Worm (Caenorhabditis elegans): ENCODE measurements around the gene pqn-18.

pqn-18 gene

ce11 chrX:12873688-12874364, 33.8 kb upstream of the pqn-18 start:
- TF ChIP-seq ceh-40 (GFP tag; IDR thresholded peaks at IDR 0.05): no peak
- TF ChIP-seq lag-1 (GFP tag; IDR thresholded peaks at IDR 0.05): no peak
- no peak for TF ChIP-seq ceh-79 (tag; optimal IDR thresholded peaks at IDR 0.05)
- TF ChIP-seq Y79H2A.3 (GFP tag; conservative IDR thresholded peaks at IDR 0.05): no peak
- TF ChIP-seq lin-54 (GFP tag; optimal IDR thresholded peaks at IDR 0.05): no peak
- no peak for TF ChIP-seq athp-1 (tag; optimal IDR thresholded peaks at IDR 0.05)
- no peak for TF ChIP-seq zim-3 (tag; optimal IDR thresholded peaks at IDR 0.05)
- TF ChIP-seq T07F8.4 (tag; optimal IDR thresholded peaks at IDR 0.05): no peak
- TF ChIP-seq C06A6.2 (GFP tag; conservative IDR thresholded peaks at IDR 0.05): 0 out of 2 replicates have a peak, but pooled peaks have one; percentile 47
- TF ChIP-seq repo-1 (tag; optimal IDR thresholded peaks at IDR 0.05): no peak
- no peak for TF ChIP-seq F10E7.11 (tag; optimal IDR thresholded peaks at IDR 0.05)
- TF ChIP-seq nfya-1 (tag; optimal IDR thresholded peaks at IDR 0.05; ENCODE audit: borderline replicate concordance, insufficient read depth): no peak
- TF ChIP-seq F33H1.4 (GFP tag; IDR thresholded peaks at IDR 0.05): no peak
- no peak for TF ChIP-seq nfya-2 (GFP tag; IDR thresholded peaks at IDR 0.05)
- TF ChIP-seq tbp1 (GFP tag; optimal IDR thresholded peaks at IDR 0.05): peak; percentile 1
- TF ChIP-seq bed-1 (GFP tag; IDR thresholded peaks at IDR 0.05): no peak
- TF ChIP-seq B0261.1 (tag; optimal IDR thresholded peaks at IDR 0.05): no peak
- no peak for TF ChIP-seq him-1 (tag; optimal IDR thresholded peaks at IDR 0.05)
- peak in 1 of 3 experiments; percentile 25 for TF ChIP-seq lin-35 (GFP tag; optimal IDR thresholded peaks at IDR 0.05)
- TF ChIP-seq attf-5 (GFP tag; optimal IDR thresholded peaks at IDR 0.05): peak; percentile 4
- TF ChIP-seq unc-130 (GFP tag; optimal IDR thresholded peaks at IDR 0.05): no peak
- no peak for TF ChIP-seq nhr-120 (GFP tag; IDR thresholded peaks at IDR 0.05)
- TF ChIP-seq cebp-1 (GFP tag; IDR thresholded peaks at IDR 0.05): no peak
- peak; percentile 49 for TF ChIP-seq cebp-1 (tag; optimal IDR thresholded peaks at IDR 0.05)
- no peak for TF ChIP-seq pbrm-1 (GFP tag; IDR thresholded peaks at IDR 0.05)
- TF ChIP-seq egrh-3 (GFP tag; IDR thresholded peaks at IDR 0.05): no peak
- no peak for TF ChIP-seq B0035.1 (tag; optimal IDR thresholded peaks at IDR 0.05)
- peak; percentile 72 for TF ChIP-seq nhr-80 (tag; optimal IDR thresholded peaks at IDR 0.05)
- no peak for TF ChIP-seq ets-4 (GFP tag; optimal IDR thresholded peaks at IDR 0.05)
- TF ChIP-seq F57A8.1 (GFP tag; optimal IDR thresholded peaks at IDR 0.05): no peak

- TF ChIP-seq nhr-80 (tag; optimal IDR thresholded peaks at IDR 0.05) (peak; percentile 53), Y67H2A.10 (GFP tag; conservative IDR thresholded peaks at IDR 0.05) (no peak)
Observed at ce11 chrX:12874798-12875342, 32.8 kb upstream of the pqn-18 start.

ce11 chrX:12875649-12876048, 32.0 kb upstream of the pqn-18 start:
- TF ChIP-seq repo-1 (tag; optimal IDR thresholded peaks at IDR 0.05): no peak
- TF ChIP-seq cebp-1 (GFP tag; IDR thresholded peaks at IDR 0.05): peak; percentile 52; the same call in 1 of the 2 replicates
- TF ChIP-seq cebp-1 (tag; optimal IDR thresholded peaks at IDR 0.05): peak; percentile 60
- no peak for TF ChIP-seq mcd-1 (GFP tag; IDR thresholded peaks at IDR 0.05)
- TF ChIP-seq let-526 (GFP tag; IDR thresholded peaks at IDR 0.05): no peak
- TF ChIP-seq ztf-6 (GFP tag; IDR thresholded peaks at IDR 0.05): no peak
- TF ChIP-seq ekl-4 (GFP tag; IDR thresholded peaks at IDR 0.05): 0 out of 2 replicates have a peak, but pooled peaks have one; percentile 11
- TF ChIP-seq attf-3 (GFP tag; conservative IDR thresholded peaks at IDR 0.05): no peak
